Worm (Caenorhabditis elegans) whole organism, mixed stage, embryonic: ENCODE data around the gene lin-15A.

ENCODE experiments used
- bed-3 ChIP-seq: fragments of 200-800 bp; sonication (Bioruptor generic); optimal IDR thresholded peaks from 3 replicates; lab custom pipeline; 2018; ENCODE audit warnings: mild to moderate bottlenecking, missing genetic modification characterization, moderate library complexity, missing compliant biosample characterization
- ces-1 ChIP-seq: fragments of 150-350 bp; optimal IDR thresholded peaks from 2 replicates; lab custom pipeline; 2014; ENCODE audit warnings: missing biosample characterization, missing genetic modification reagents, missing genetic modification characterization
- flh-1 ChIP-seq: fragments of 200-800 bp; sonication (Bioruptor generic); optimal IDR thresholded peaks from 2 replicates; lab custom pipeline; 2018; ENCODE audit warnings: mild to moderate bottlenecking, missing genetic modification characterization, moderate library complexity, missing compliant biosample characterization
- lin-32 ChIP-seq: fragments of 200-800 bp; sonication (Bioruptor generic); optimal IDR thresholded peaks from 2 replicates; lab custom pipeline; 2018; ENCODE audit warnings: mild to moderate bottlenecking, missing genetic modification characterization, missing compliant biosample characterization
- lsy-2 ChIP-seq: fragments of 150-350 bp; optimal IDR thresholded peaks from 2 replicates; lab custom pipeline; 2014; ENCODE audit warnings: missing biosample characterization, missing genetic modification characterization
- mab-5 ChIP-seq: fragments of 150-350 bp; optimal IDR thresholded peaks from 2 replicates; lab custom pipeline; 2014; ENCODE audit warnings: missing biosample characterization, missing genetic modification characterization
- nhr-12 ChIP-seq: fragments of 150-350 bp; optimal IDR thresholded peaks from 2 replicates; lab custom pipeline; 2014; ENCODE audit warnings: missing biosample characterization, missing genetic modification characterization
- nhr-28 ChIP-seq: fragments of 150-350 bp; optimal IDR thresholded peaks from 2 replicates; lab custom pipeline; 2014; ENCODE audit warnings: missing biosample characterization, missing genetic modification characterization
- nhr-76 ChIP-seq: sonication (generic microtip); optimal IDR thresholded peaks from 2 replicates; lab custom pipeline; 2017; ENCODE audit warnings: missing biosample characterization, missing genetic modification characterization
- pha-4 ChIP-seq: fragments of 150-350 bp; optimal IDR thresholded peaks from 2 replicates; lab custom pipeline; 2018; ENCODE audit warnings: missing biosample characterization, missing genetic modification reagents, missing genetic modification characterization
- tbx-8 ChIP-seq: fragments of 200-800 bp; sonication (Bioruptor generic); optimal IDR thresholded peaks from 2 replicates; lab custom pipeline; 2018; ENCODE audit warnings: mild to moderate bottlenecking, missing genetic modification characterization, moderate library complexity, missing compliant biosample characterization
- unc-62 ChIP-seq: fragments of 150-350 bp; optimal IDR thresholded peaks from 2 replicates; lab custom pipeline; 2014; ENCODE audit warnings: missing biosample characterization, missing genetic modification reagents, missing genetic modification characterization
- zip-8 ChIP-seq: fragments of 150-350 bp; optimal IDR thresholded peaks from 2 replicates; lab custom pipeline; 2014; ENCODE audit warnings: missing biosample characterization, missing genetic modification characterization
- ztf-11 ChIP-seq: fragments of 150-350 bp; optimal IDR thresholded peaks from 2 replicates; lab custom pipeline; 2014; ENCODE audit warnings: missing biosample characterization, missing genetic modification characterization

- TF ChIP-seq lin-32 (GFP tag; lab: Kevin White, UChicago) (no peak), nhr-12 (tag; lab: Kevin White, UChicago) (no peak), zip-8 (tag; lab: Kevin White, UChicago) (no peak), tbx-8 (GFP tag; lab: Kevin White, UChicago) (no peak), bed-3 (no peak), ztf-11 (no peak), lsy-2 (tag; lab: Kevin White, UChicago) (no peak), mab-5 (no peak), nhr-76 (tag; lab: Kevin White, UChicago) (no peak), flh-1 (GFP tag; lab: Kevin White, UChicago) (no peak), nhr-28 (no peak), ces-1 (no peak), pha-4 (tag; lab: Kevin White, UChicago) (no peak), unc-62 (no peak)
These were observed 14.9 kb downstream of the lin-15A start, which contains the start of gene srxa-9 for ce11 chrX:15746705-15747104.
